Worm (Caenorhabditis elegans): Measurements from ENCODE around the gene T26H5.14.

DNA sequence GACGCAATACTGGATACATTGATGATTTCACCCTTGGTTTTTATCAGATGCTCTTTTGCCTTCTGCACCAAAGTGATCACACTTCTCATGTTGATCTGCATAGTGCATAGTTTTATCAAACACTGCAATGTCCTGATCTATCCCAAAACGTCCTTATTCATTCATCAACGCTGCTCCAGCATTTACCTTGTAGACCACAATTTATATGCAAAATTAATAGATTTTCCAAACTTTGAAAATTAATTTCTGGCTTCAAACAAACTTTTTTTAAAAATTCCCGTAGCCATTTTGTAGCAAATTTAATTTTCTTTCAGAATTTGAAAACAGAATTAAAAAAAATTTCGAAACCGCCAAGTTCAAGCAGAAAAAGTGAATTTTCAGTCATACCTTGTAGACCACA, 35.6 kb downstream of the T26H5.14 start, which contains the start of gene C06B8.3:
- TF ChIP-seq nhr-6 (tag; optimal IDR thresholded peaks at IDR 0.05) = no peak
- no peak for TF ChIP-seq ama-1 (optimal IDR thresholded peaks at IDR 0.05)
- TF ChIP-seq aly-2 (tag; optimal IDR thresholded peaks at IDR 0.05) = no peak
- TF ChIP-seq mdl-1 (tag; optimal IDR thresholded peaks at IDR 0.05) = no peak
- no peak for TF ChIP-seq ztf-4 (tag; optimal IDR thresholded peaks at IDR 0.05)
- no peak for TF ChIP-seq nhr-10 (tag; optimal IDR thresholded peaks at IDR 0.05)
- no peak for TF ChIP-seq zag-1 (tag; optimal IDR thresholded peaks at IDR 0.05)
- TF ChIP-seq mab-5 (tag; optimal IDR thresholded peaks at IDR 0.05) = no peak
- TF ChIP-seq lsy-2 (tag; optimal IDR thresholded peaks at IDR 0.05) = no peak

Measured in whole organism, L2 larva.